Fruit fly (Drosophila melanogaster) whole organism, wandering third instar larva: ENCODE results near the gene Ge-1.
A peak's percentile ranks its signal among the peaks of the same experiment; 100 is the strongest.

Experiments
- Abd-B ChIP-seq: fragments of >200 bp; optimal IDR thresholded peaks from 2 replicates; lab custom pipeline; 2017; ENCODE audit warnings: missing biosample characterization, missing genetic modification characterization
- CG32264 ChIP-seq: fragments of 200-800 bp; sonication (Bioruptor generic); optimal IDR thresholded peaks from 2 replicates; lab custom pipeline; 2016; ENCODE audit warnings: missing biosample characterization, missing genetic modification characterization
- CG9705 ChIP-seq: fragments of 200-800 bp; sonication (Bioruptor generic); optimal IDR thresholded peaks from 2 replicates; lab custom pipeline; 2018; ENCODE audit warnings: missing biosample characterization, mild to moderate bottlenecking, missing genetic modification characterization
- CrebA ChIP-seq: fragments of 200-800 bp; sonication (Bioruptor generic); optimal IDR thresholded peaks from 2 replicates; lab custom pipeline; 2016; ENCODE audit warnings: missing biosample characterization, mild to moderate bottlenecking, missing genetic modification characterization, borderline replicate concordance
- Dfd ChIP-seq: fragments of >200 bp; optimal IDR thresholded peaks from 2 replicates; lab custom pipeline; 2017; ENCODE audit warnings: missing biosample characterization, missing genetic modification characterization
- Dif ChIP-seq: fragments of 200-275, 200-300 bp; sonication (Bioruptor generic); optimal IDR thresholded peaks from 2 replicates; lab custom pipeline; 2018; ENCODE audit warnings: missing biosample characterization, missing genetic modification characterization; ENCODE audit not compliant: partially characterized antibody
- GATAd ChIP-seq: sonication (Bioruptor generic); optimal IDR thresholded peaks from 2 replicates; lab custom pipeline; 2016; ENCODE audit warnings: missing biosample characterization, missing genetic modification characterization
- HLH106 ChIP-seq: fragments of 200-800 bp; optimal IDR thresholded peaks from 3 replicates; lab custom pipeline; 2019; ENCODE audit warnings: missing biosample characterization, mild to moderate bottlenecking, missing genetic modification characterization, moderate library complexity
- Hnf4 ChIP-seq: fragments of 200-800 bp; sonication (Bioruptor generic); optimal IDR thresholded peaks from 2 replicates; lab custom pipeline; 2016; ENCODE audit warnings: missing biosample characterization, mild to moderate bottlenecking, missing genetic modification characterization
- Hr78 ChIP-seq: fragments of >200 bp; optimal IDR thresholded peaks from 2 replicates; lab custom pipeline; 2017; ENCODE audit warnings: missing biosample characterization, missing genetic modification characterization
- Hr83 ChIP-seq: fragments of 200-300 bp; sonication (Bioruptor generic); optimal IDR thresholded peaks from 2 replicates; lab custom pipeline; 2016; ENCODE audit warnings: missing biosample characterization, mild to moderate bottlenecking, missing genetic modification characterization, moderate library complexity; ENCODE audit not compliant: poor library complexity, severe bottlenecking
- Jra ChIP-seq: sonication (Bioruptor generic); optimal IDR thresholded peaks from 2 replicates; lab custom pipeline; 2016; ENCODE audit warnings: missing biosample characterization, missing genetic modification characterization
- Mio ChIP-seq: sonication (Bioruptor generic); optimal IDR thresholded peaks from 2 replicates; lab custom pipeline; 2016; ENCODE audit warnings: missing biosample characterization, missing genetic modification characterization
- Myc ChIP-seq: fragments of >200 bp; optimal IDR thresholded peaks from 2 replicates; lab custom pipeline; 2017
- N ChIP-seq: fragments of >200 bp; optimal IDR thresholded peaks from 2 replicates; lab custom pipeline; 2018; ENCODE audit warnings: missing biosample characterization, missing external identifiers, missing genetic modification characterization
- OdsH ChIP-seq: fragments of 200-800 bp; sonication (Bioruptor generic); optimal IDR thresholded peaks from 2 replicates; lab custom pipeline; 2016; ENCODE audit warnings: missing biosample characterization, mild to moderate bottlenecking, missing genetic modification characterization
- Rel ChIP-seq, 2 experiments: fragments of 200-800 bp; sonication (Bioruptor generic) in 1 of 2; optimal IDR thresholded peaks; 2 replicates in 1 of 2; 3 replicates in 1 of 2; lab custom pipeline; 2016 to 2019; ENCODE audit warnings: mild to moderate bottlenecking in 2 of 2, missing biosample characterization in 2 of 2, missing genetic modification characterization in 2 of 2, moderate library complexity in 1 of 2
- Sp1 ChIP-seq: fragments of 200-800 bp; sonication (Bioruptor generic); optimal IDR thresholded peaks from 3 replicates; lab custom pipeline; 2019; ENCODE audit warnings: missing biosample characterization, mild to moderate bottlenecking, missing genetic modification characterization, moderate library complexity
- Vsx2 ChIP-seq: fragments of 200-300, 225-300 bp; sonication (Bioruptor generic); optimal IDR thresholded peaks from 2 replicates; lab custom pipeline; 2018; ENCODE audit warnings: missing biosample characterization, missing genetic modification characterization; ENCODE audit not compliant: partially characterized antibody
- br ChIP-seq: fragments of 200-800 bp; sonication (Bioruptor generic); optimal IDR thresholded peaks from 2 replicates; lab custom pipeline; 2016; ENCODE audit warnings: missing biosample characterization, missing genetic modification characterization
- brk ChIP-seq: fragments of 200-800 bp; sonication (Bioruptor generic); optimal IDR thresholded peaks from 2 replicates; lab custom pipeline; 2016; ENCODE audit warnings: missing biosample characterization, mild to moderate bottlenecking, missing genetic modification characterization
- dl ChIP-seq, 2 experiments: fragments of 175-275, 200-275 bp in 1 of 2; fragments of 200-275 bp in 1 of 2; sonication (Bioruptor generic); optimal IDR thresholded peaks; lab custom pipeline; 2018; ENCODE audit warnings: mild to moderate bottlenecking in 2 of 2, missing biosample characterization in 2 of 2, missing genetic modification characterization in 2 of 2, moderate library complexity in 2 of 2; ENCODE audit not compliant: partially characterized antibody in 2 of 2, insufficient read depth in 1 of 2
- dmrt93B ChIP-seq: fragments of 200-800 bp; sonication (Bioruptor generic); optimal IDR thresholded peaks from 2 replicates; lab custom pipeline; 2018; ENCODE audit warnings: missing biosample characterization, mild to moderate bottlenecking, missing genetic modification characterization
- dsf ChIP-seq: sonication (Bioruptor generic); optimal IDR thresholded peaks from 2 replicates; lab custom pipeline; 2016; ENCODE audit warnings: missing biosample characterization, missing genetic modification characterization, borderline replicate concordance
- ey ChIP-seq: fragments of 200-800 bp; sonication (Bioruptor generic); optimal IDR thresholded peaks from 2 replicates; lab custom pipeline; 2016; ENCODE audit warnings: missing biosample characterization, missing genetic modification characterization
- foxo ChIP-seq, 2 experiments: fragments of 200-800 bp; sonication (Bioruptor generic); optimal IDR thresholded peaks; 2 replicates in 1 of 2; 3 replicates in 1 of 2; lab custom pipeline; 2016 to 2017; ENCODE audit warnings: missing biosample characterization in 2 of 2, missing genetic modification characterization in 2 of 2
- fru ChIP-seq: fragments of 200-800 bp; sonication (Bioruptor generic); optimal IDR thresholded peaks from 3 replicates; lab custom pipeline; 2016; ENCODE audit warnings: missing biosample characterization, mild to moderate bottlenecking, missing genetic modification characterization
- h ChIP-seq: fragments of 200-800 bp; sonication (Bioruptor generic); optimal IDR thresholded peaks from 3 replicates; lab custom pipeline; 2016; ENCODE audit warnings: missing biosample characterization, mild to moderate bottlenecking, missing genetic modification characterization
- jim ChIP-seq: fragments of 175-275, 200-325 bp; sonication (Bioruptor generic); optimal IDR thresholded peaks from 2 replicates; lab custom pipeline; 2016; ENCODE audit warnings: missing biosample characterization, mild to moderate bottlenecking, missing genetic modification characterization
- lola ChIP-seq: fragments of >200 bp; optimal IDR thresholded peaks from 2 replicates; lab custom pipeline; 2017; ENCODE audit warnings: missing biosample characterization, missing genetic modification characterization
- pan ChIP-seq: fragments of >200 bp; optimal IDR thresholded peaks from 2 replicates; lab custom pipeline; 2017
- psq ChIP-seq: fragments of 200-800 bp; sonication (Bioruptor generic); optimal IDR thresholded peaks from 3 replicates; lab custom pipeline; 2017; ENCODE audit warnings: missing biosample characterization, mild to moderate bottlenecking, missing genetic modification characterization, moderate library complexity
- rgr ChIP-seq: fragments of 200-800 bp; sonication (Bioruptor generic); optimal IDR thresholded peaks from 3 replicates; lab custom pipeline; 2016; ENCODE audit warnings: missing biosample characterization, mild to moderate bottlenecking, missing genetic modification characterization
- sage ChIP-seq: fragments of 200-800 bp; sonication (Bioruptor generic); optimal IDR thresholded peaks from 2 replicates; lab custom pipeline; 2016; ENCODE audit warnings: missing biosample characterization, mild to moderate bottlenecking, missing genetic modification characterization
- sv ChIP-seq: fragments of 200-800 bp; sonication (Bioruptor generic); optimal IDR thresholded peaks from 3 replicates; lab custom pipeline; 2016; ENCODE audit warnings: missing biosample characterization, missing genetic modification characterization
- tai ChIP-seq: sonication (Bioruptor generic); optimal IDR thresholded peaks from 2 replicates; lab custom pipeline; 2016; ENCODE audit warnings: missing biosample characterization, missing genetic modification characterization
- usp ChIP-seq: fragments of >200 bp; optimal IDR thresholded peaks from 2 replicates; lab custom pipeline; 2017; ENCODE audit warnings: missing biosample characterization, missing genetic modification characterization
- woc ChIP-seq: sonication (Bioruptor generic); optimal IDR thresholded peaks from 2 replicates; lab custom pipeline; 2016; ENCODE audit warnings: missing biosample characterization, mild to moderate bottlenecking, missing genetic modification characterization

The Ge-1 gene

DNA sequence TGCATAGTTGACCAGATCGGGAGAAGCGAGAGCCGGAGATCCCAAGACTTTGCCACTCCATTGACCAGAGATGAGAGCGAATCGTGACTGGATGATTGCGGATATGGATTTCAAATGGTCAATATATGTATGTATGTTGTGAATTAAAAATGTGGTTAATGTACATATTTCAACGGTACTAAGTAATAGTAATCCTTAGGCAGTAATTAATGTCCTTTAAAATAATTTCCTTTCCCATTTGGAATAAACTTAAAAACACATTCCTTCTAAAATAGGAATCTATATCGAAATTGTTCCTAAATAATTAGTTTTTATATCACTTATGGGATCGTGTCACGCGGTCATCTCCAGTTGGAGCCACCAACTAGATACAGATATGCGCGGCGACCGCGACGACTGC lies 26.7 kb downstream of the Ge-1 start:
- TF ChIP-seq sv (no peak), Vsx2 (GFP tag; lab: Kevin White, UChicago) (no peak), pan (lab: Kevin White, UChicago) (no peak), dl (GFP tag; optimal IDR thresholded peaks at IDR 0.05; lab: Kevin White, UChicago; ENCODE audit: insufficient read depth in 1 of 2, partially characterized antibody in 2 of 2) (no peak), woc (no peak), Dif (GFP tag; lab: Kevin White, UChicago) (no peak), Abd-B (no peak), CG9705 (no peak), Hr83 (GFP tag; lab: Kevin White, UChicago) (no peak), psq (GFP tag; lab: Kevin White, UChicago) (no peak), rgr (GFP tag; lab: Kevin White, UChicago) (peak; percentile 24), ey (GFP tag; lab: Kevin White, UChicago) (peak; percentile 34), br (GFP tag; lab: Kevin White, UChicago) (peak; percentile 9), Myc (lab: Kevin White, UChicago) (no peak), Sp1 (peak; percentile 42), dsf (GFP tag; lab: Kevin White, UChicago) (no peak), CrebA (GFP tag; lab: Kevin White, UChicago) (no peak), OdsH (GFP tag; lab: Kevin White, UChicago) (peak; percentile 32), dmrt93B (no peak), h (GFP tag; lab: Kevin White, UChicago) (peak; percentile 6), tai (GFP tag; lab: Kevin White, UChicago) (no peak), CG32264 (no peak), HLH106 (tag; lab: Kevin White, UChicago) (no peak), brk (GFP tag; lab: Kevin White, UChicago) (no peak), foxo (GFP tag; optimal IDR thresholded peaks at IDR 0.05; lab: Kevin White, UChicago) (peak in 1 of 2 experiments; percentile 6), Rel (GFP tag; optimal IDR thresholded peaks at IDR 0.05; lab: Kevin White, UChicago) (no peak), Rel (tag; optimal IDR thresholded peaks at IDR 0.05; lab: Kevin White, UChicago) (no peak), Mio (GFP tag; lab: Kevin White, UChicago) (no peak), GATAd (GFP tag; lab: Kevin White, UChicago) (no peak), Jra (GFP tag; lab: Kevin White, UChicago) (no peak), jim (no peak), Hnf4 (GFP tag; lab: Kevin White, UChicago) (no peak), fru (GFP tag; lab: Kevin White, UChicago) (no peak), N (GFP tag; lab: Kevin White, UChicago) (no peak), Dfd (GFP tag; lab: Kevin White, UChicago) (no peak), lola (GFP tag; lab: Kevin White, UChicago) (no peak), sage (no peak), usp (GFP tag; lab: Kevin White, UChicago) (no peak), Hr78 (GFP tag; lab: Kevin White, UChicago) (no peak)

dm6 chr2L:11072880-11073279 lies 27.8 kb downstream of the Ge-1 start:
- TF ChIP-seq HLH106 (tag; lab: Kevin White, UChicago), result no peak
- TF ChIP-seq Vsx2 (GFP tag; lab: Kevin White, UChicago), result no peak
- no peak for TF ChIP-seq Abd-B
- TF ChIP-seq Rel (GFP tag; optimal IDR thresholded peaks at IDR 0.05; lab: Kevin White, UChicago), result no peak
- no peak for TF ChIP-seq Rel (tag; optimal IDR thresholded peaks at IDR 0.05; lab: Kevin White, UChicago)
- TF ChIP-seq pan (lab: Kevin White, UChicago), result no peak
- no peak for TF ChIP-seq Dif (GFP tag; lab: Kevin White, UChicago)
- TF ChIP-seq, all 38 proteins: peak for 0

DNA sequence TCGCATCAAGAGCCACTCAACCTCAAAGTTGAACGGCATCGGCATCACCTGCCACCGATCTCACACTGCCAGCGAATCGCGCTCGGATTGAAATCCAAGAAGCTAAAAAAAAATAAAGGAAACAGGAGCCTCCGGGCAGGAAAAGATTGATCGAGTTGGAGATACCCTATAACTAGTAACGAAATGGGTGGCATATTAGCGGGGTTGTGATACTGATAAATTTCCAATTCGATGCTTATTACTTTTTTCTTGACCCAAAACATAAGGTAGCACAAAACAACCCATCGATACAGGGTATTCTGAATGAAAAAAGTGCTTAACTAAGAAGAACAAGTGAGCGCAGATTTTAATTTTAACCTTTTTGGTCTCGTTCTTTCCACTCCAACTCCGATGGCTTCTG lies 28.4 kb downstream of the Ge-1 start:
- TF ChIP-seq Hnf4 (GFP tag; lab: Kevin White, UChicago) (peak; percentile 64), psq (GFP tag; lab: Kevin White, UChicago) (peak; percentile 74), dmrt93B (peak; percentile 48), jim (no peak), Sp1 (peak; percentile 69), foxo (GFP tag; optimal IDR thresholded peaks at IDR 0.05; lab: Kevin White, UChicago) (peak in 1 of 2 experiments; percentile 75), HLH106 (tag; lab: Kevin White, UChicago) (peak; percentile 65), fru (GFP tag; lab: Kevin White, UChicago) (peak; percentile 79), h (GFP tag; lab: Kevin White, UChicago) (peak; percentile 85), Dfd (GFP tag; lab: Kevin White, UChicago) (no peak), ey (GFP tag; lab: Kevin White, UChicago) (peak; percentile 84), rgr (GFP tag; lab: Kevin White, UChicago) (peak; percentile 73), CrebA (GFP tag; lab: Kevin White, UChicago) (peak; percentile 20), Dif (GFP tag; lab: Kevin White, UChicago) (no peak), woc (peak; percentile 88), Abd-B (no peak), br (GFP tag; lab: Kevin White, UChicago) (peak; percentile 80), sage (peak; percentile 47), OdsH (GFP tag; lab: Kevin White, UChicago) (peak; percentile 70)
- TF ChIP-seq, all 38 proteins: peak for 15
